Fruit fly (Drosophila melanogaster) whole organism, embryonic: Measurements from ENCODE around the gene NT1.

Experiments used
- Atf6 ChIP-seq: fragments of 200-800 bp; sonication (Bioruptor generic); IDR thresholded peaks from 2 replicates; pipeline ENCODE4 v1.3.6; 2022; ENCODE audit warnings: missing biosample characterization, missing genetic modification characterization
- BEAF-32 ChIP-seq: fragments of 200-800 bp; sonication (Bioruptor generic); optimal IDR thresholded peaks from 3 replicates; lab custom pipeline; 2017; ENCODE audit warnings: missing biosample characterization, missing genetic modification characterization, mild to moderate bottlenecking, moderate library complexity, missing genetic modification reagents
- CG10565 ChIP-seq: fragments of 200-800 bp; sonication (Bioruptor generic); optimal IDR thresholded peaks from 3 replicates; lab custom pipeline; 2016; ENCODE audit warnings: missing biosample characterization, mild to moderate bottlenecking, missing genetic modification characterization
- CG10654 ChIP-seq: fragments of 200-800 bp; sonication (Bioruptor generic); optimal IDR thresholded peaks from 2 replicates; lab custom pipeline; 2016; ENCODE audit warnings: missing biosample characterization, missing genetic modification characterization
- CG10959 ChIP-seq: fragments of 200-800 bp; sonication (Bioruptor generic); IDR thresholded peaks from 2 replicates; pipeline ENCODE4 v1.3.6; 2022; ENCODE audit warnings: missing biosample characterization, missing genetic modification characterization
- CG11456 ChIP-seq: fragments of 200-800 bp; sonication (Bioruptor generic); IDR thresholded peaks from 3 replicates; pipeline ENCODE4 v1.3.6; 2022; ENCODE audit warnings: missing biosample characterization, missing genetic modification characterization
- CG11695 ChIP-seq: fragments of 200-800 bp; sonication (Bioruptor generic); IDR thresholded peaks from 3 replicates; pipeline ENCODE4 v1.3.6; 2022; ENCODE audit warnings: missing biosample characterization, missing genetic modification characterization
- CG12104 ChIP-seq: fragments of 200-800 bp; sonication (Bioruptor generic); optimal IDR thresholded peaks from 3 replicates; lab custom pipeline; 2016; ENCODE audit warnings: missing biosample characterization, missing genetic modification characterization
- CG12769 ChIP-seq: fragments of 200-800 bp; sonication (Bioruptor generic); optimal IDR thresholded peaks from 2 replicates; lab custom pipeline; 2019; ENCODE audit warnings: missing biosample characterization, mild to moderate bottlenecking, missing genetic modification characterization, moderate library complexity
- CG14710 ChIP-seq: fragments of 200-800 bp; sonication (Bioruptor generic); optimal IDR thresholded peaks from 3 replicates; lab custom pipeline; 2019; ENCODE audit warnings: missing biosample characterization, mild to moderate bottlenecking, missing genetic modification characterization, moderate library complexity
- CG15479 ChIP-seq: fragments of 200-800 bp; sonication (Bioruptor generic); optimal IDR thresholded peaks from 3 replicates; lab custom pipeline; 2019; ENCODE audit warnings: missing biosample characterization, mild to moderate bottlenecking, missing genetic modification characterization, moderate library complexity
- CG17912 ChIP-seq: fragments of 200-800 bp; sonication (Bioruptor generic); optimal IDR thresholded peaks from 2 replicates; lab custom pipeline; 2018; ENCODE audit warnings: missing biosample characterization, mild to moderate bottlenecking, missing genetic modification characterization
- CG2712 ChIP-seq: fragments of 200-800 bp; optimal IDR thresholded peaks from 3 replicates; lab custom pipeline; 2019; ENCODE audit warnings: missing biosample characterization, mild to moderate bottlenecking, missing genetic modification characterization, moderate library complexity
- CG3065 ChIP-seq: fragments of 200-800 bp; sonication (Bioruptor generic); optimal IDR thresholded peaks from 2 replicates; lab custom pipeline; 2016; ENCODE audit warnings: missing biosample characterization, missing genetic modification characterization
- CG31224 ChIP-seq: fragments of 200-800 bp; sonication (Bioruptor generic); IDR thresholded peaks from 2 replicates; pipeline ENCODE4 v1.3.6; 2022; ENCODE audit warnings: missing biosample characterization, missing genetic modification characterization
- CG34422 ChIP-seq: fragments of 200-800 bp; sonication (Bioruptor generic); IDR thresholded peaks from 3 replicates; pipeline ENCODE4 v1.3.6; 2022; ENCODE audit warnings: missing biosample characterization, missing genetic modification characterization
- CG4360 ChIP-seq: fragments of 200-800 bp; sonication (Bioruptor generic); IDR thresholded peaks from 2 replicates; pipeline ENCODE4 v1.3.6; 2022; ENCODE audit warnings: missing biosample characterization, missing genetic modification characterization
- CG4404 ChIP-seq: fragments of 200-800 bp; sonication (Bioruptor generic); IDR thresholded peaks from 2 replicates; pipeline ENCODE4 v1.3.6; 2022; ENCODE audit warnings: missing biosample characterization, missing genetic modification characterization
- CG6813 ChIP-seq: fragments of 200-800 bp; sonication (Bioruptor generic); optimal IDR thresholded peaks from 2 replicates; lab custom pipeline; 2017; ENCODE audit warnings: missing biosample characterization, missing genetic modification characterization, mild to moderate bottlenecking, moderate library complexity, missing genetic modification reagents
- CG6854 ChIP-seq: fragments of 200-800 bp; sonication (Bioruptor generic); optimal IDR thresholded peaks from 3 replicates; lab custom pipeline; 2017; ENCODE audit warnings: missing biosample characterization, mild to moderate bottlenecking, missing genetic modification characterization
- CG7357 ChIP-seq: fragments of 200-800 bp; sonication (Bioruptor generic); IDR thresholded peaks from 3 replicates; pipeline ENCODE4 v1.3.6; 2022; ENCODE audit warnings: missing biosample characterization, missing genetic modification characterization
- CG7372 ChIP-seq: fragments of 200-800 bp; sonication (Bioruptor generic); IDR thresholded peaks from 2 replicates; pipeline ENCODE4 v1.3.6; 2022; ENCODE audit warnings: missing biosample characterization, missing genetic modification characterization
- CG7928 ChIP-seq: fragments of 200-800 bp; sonication (Bioruptor generic); optimal IDR thresholded peaks from 2 replicates; lab custom pipeline; 2017; ENCODE audit warnings: missing biosample characterization, mild to moderate bottlenecking, missing genetic modification characterization
- CG9727 ChIP-seq: fragments of 200-800 bp; sonication (Bioruptor generic); optimal IDR thresholded peaks from 3 replicates; lab custom pipeline; 2017; ENCODE audit warnings: missing biosample characterization, mild to moderate bottlenecking, missing genetic modification characterization
- CrebB ChIP-seq: fragments of 200-800 bp; sonication (Bioruptor generic); optimal IDR thresholded peaks from 3 replicates; lab custom pipeline; 2018; ENCODE audit warnings: missing biosample characterization, mild to moderate bottlenecking, missing genetic modification characterization
- D ChIP-seq, 2 experiments: fragments of 200-800 bp in 1 of 2; fragments of >200 bp in 1 of 2; sonication (Bioruptor generic) in 1 of 2; optimal IDR thresholded peaks; 2 replicates in 1 of 2; 3 replicates in 1 of 2; lab custom pipeline; 2017; ENCODE audit warnings: mild to moderate bottlenecking in 1 of 2, missing biosample characterization in 1 of 2, missing genetic modification characterization in 1 of 2, missing genetic modification reagents in 1 of 2
- Elba2 ChIP-seq: fragments of 200-800 bp; sonication (Bioruptor generic); optimal IDR thresholded peaks from 3 replicates; lab custom pipeline; 2016; ENCODE audit warnings: missing biosample characterization, missing genetic modification characterization
- Fer2 ChIP-seq: fragments of 200-800 bp; sonication (Bioruptor generic); optimal IDR thresholded peaks from 2 replicates; lab custom pipeline; 2018; ENCODE audit warnings: missing biosample characterization, mild to moderate bottlenecking, missing genetic modification characterization, moderate library complexity
- Hmr ChIP-seq: fragments of 200-800 bp; sonication (Bioruptor generic); optimal IDR thresholded peaks from 3 replicates; lab custom pipeline; 2017; ENCODE audit warnings: mild to moderate bottlenecking, missing biosample characterization, missing genetic modification reagents, missing genetic modification characterization
- Hr39 ChIP-seq: fragments of >200 bp; optimal IDR thresholded peaks from 2 replicates; lab custom pipeline; 2017
- Myb ChIP-seq: fragments of 200-800 bp; sonication (Bioruptor generic); optimal IDR thresholded peaks from 2 replicates; lab custom pipeline; 2016; ENCODE audit warnings: missing biosample characterization, missing genetic modification characterization
- Poxn ChIP-seq: fragments of 200-800 bp; sonication (Bioruptor generic); IDR thresholded peaks from 2 replicates; pipeline ENCODE4 v1.3.6; 2022; ENCODE audit warnings: missing biosample characterization, missing genetic modification characterization
- Rfx ChIP-seq: fragments of 200-800 bp; sonication (Bioruptor generic); IDR thresholded peaks from 2 replicates; pipeline ENCODE4 v1.3.6; 2022; ENCODE audit warnings: missing biosample characterization, missing genetic modification characterization
- ara ChIP-seq: fragments of 200-800 bp; sonication (Bioruptor generic); IDR thresholded peaks from 2 replicates; pipeline ENCODE4 v1.3.6; 2022; ENCODE audit warnings: missing biosample characterization, missing genetic modification characterization
- bsh ChIP-seq, 2 experiments: fragments of 200-800 bp; sonication (Bioruptor generic); optimal IDR thresholded peaks; 2 replicates each; lab custom pipeline; 2017 to 2018; ENCODE audit warnings: mild to moderate bottlenecking in 2 of 2, missing biosample characterization in 2 of 2, missing genetic modification characterization in 2 of 2, moderate library complexity in 1 of 2
- caup ChIP-seq: fragments of 200-800 bp; sonication (Bioruptor generic); optimal IDR thresholded peaks from 3 replicates; lab custom pipeline; 2017; ENCODE audit warnings: missing biosample characterization, mild to moderate bottlenecking, missing genetic modification characterization, moderate library complexity; ENCODE audit not compliant: severe bottlenecking
- ci ChIP-seq: fragments of 200-800 bp; sonication (Bioruptor generic); IDR thresholded peaks from 3 replicates; pipeline ENCODE4 v1.3.6; 2022; ENCODE audit warnings: missing biosample characterization, missing genetic modification characterization
- disco-r ChIP-seq: fragments of 200-800 bp; sonication (Bioruptor generic); optimal IDR thresholded peaks from 2 replicates; lab custom pipeline; 2016; ENCODE audit warnings: missing biosample characterization, missing genetic modification characterization
- fru ChIP-seq: fragments of >200 bp; optimal IDR thresholded peaks from 2 replicates; lab custom pipeline; 2017
- hbn ChIP-seq: fragments of 200-800 bp; sonication (Bioruptor generic); IDR thresholded peaks from 2 replicates; pipeline ENCODE4 v1.3.6; 2022; ENCODE audit warnings: missing biosample characterization, missing genetic modification characterization; ENCODE audit not compliant: partially characterized antibody
- maf-S ChIP-seq: fragments of 200-800 bp; sonication (Bioruptor generic); optimal IDR thresholded peaks from 2 replicates; lab custom pipeline; 2016; ENCODE audit warnings: missing biosample characterization, missing genetic modification characterization
- oc ChIP-seq: fragments of 200-800 bp; sonication (Bioruptor generic); optimal IDR thresholded peaks from 2 replicates; lab custom pipeline; 2018; ENCODE audit warnings: missing biosample characterization, mild to moderate bottlenecking, missing genetic modification characterization, moderate library complexity
- onecut ChIP-seq: fragments of 200-800 bp; sonication (Bioruptor generic); IDR thresholded peaks from 2 replicates; pipeline ENCODE4 v1.3.6; 2022; ENCODE audit warnings: missing biosample characterization, missing genetic modification characterization
- p53 ChIP-seq: fragments of 200-800 bp; sonication (Bioruptor generic); optimal IDR thresholded peaks from 2 replicates; lab custom pipeline; 2016; ENCODE audit warnings: missing biosample characterization, missing genetic modification characterization
- pzg ChIP-seq: fragments of 200-800 bp; sonication (Bioruptor generic); optimal IDR thresholded peaks from 3 replicates; lab custom pipeline; 2018; ENCODE audit warnings: missing biosample characterization, mild to moderate bottlenecking, missing genetic modification characterization, moderate library complexity
- seq ChIP-seq: fragments of 200-800 bp; sonication (Bioruptor generic); IDR thresholded peaks from 2 replicates; pipeline ENCODE4 v1.3.6; 2022; ENCODE audit warnings: missing biosample characterization, missing genetic modification characterization
- stwl ChIP-seq: fragments of 200-800 bp; sonication (Bioruptor generic); optimal IDR thresholded peaks from 3 replicates; lab custom pipeline; 2018; ENCODE audit warnings: missing biosample characterization, mild to moderate bottlenecking, missing genetic modification characterization, moderate library complexity
- vvl ChIP-seq: fragments of 200-800 bp; sonication (Bioruptor generic); IDR thresholded peaks from 2 replicates; pipeline ENCODE4 v1.3.6; 2022; ENCODE audit warnings: missing biosample characterization, missing genetic modification characterization
- zen2 ChIP-seq: fragments of 200-800 bp; sonication (Bioruptor generic); IDR thresholded peaks from 3 replicates; pipeline ENCODE4 v1.3.6; 2022; ENCODE audit warnings: missing biosample characterization, missing genetic modification characterization; ENCODE audit not compliant: partially characterized antibody
- zfh2 ChIP-seq: fragments of 200-800 bp; sonication (Bioruptor generic); optimal IDR thresholded peaks from 2 replicates; lab custom pipeline; 2016; ENCODE audit warnings: missing biosample characterization, missing genetic modification characterization

The NT1 gene

dm6 chr3L:4474946-4475470 lies 33.2 kb downstream of the NT1 start (continued):
- TF ChIP-seq pzg (GFP tag; lab: Kevin White, UChicago) (no peak), disco-r (GFP tag; lab: Kevin White, UChicago) (peak; percentile 72), Poxn (GFP tag; lab: Robert Waterston, UW) (no peak), CG10654 (GFP tag; lab: Kevin White, UChicago) (peak; percentile 74), CG10565 (GFP tag; lab: Kevin White, UChicago) (no peak), seq (peak; percentile 75), stwl (tag; lab: Kevin White, UChicago) (peak; percentile 27), CG7928 (GFP tag; lab: Kevin White, UChicago) (peak; percentile 60), CG6854 (GFP tag; lab: Kevin White, UChicago) (peak; percentile 95), CG17912 (GFP tag; lab: Kevin White, UChicago) (peak; percentile 98), maf-S (no peak), onecut (GFP tag; lab: Robert Waterston, UW) (peak; percentile 79), CG9727 (GFP tag; lab: Kevin White, UChicago) (peak; percentile 68), CG7357 (GFP tag; lab: Robert Waterston, UW) (no peak), Myb (GFP tag; lab: Kevin White, UChicago) (no peak), CrebB (tag; lab: Kevin White, UChicago) (peak; percentile 95), fru (lab: Kevin White, UChicago) (no peak), CG4360 (GFP tag; lab: Robert Waterston, UW) (no peak), D (optimal IDR thresholded peaks at IDR 0.05; lab: Kevin White, UChicago) (no peak), D (GFP tag; optimal IDR thresholded peaks at IDR 0.05; lab: Kevin White, UChicago) (peak; percentile 73), CG10959 (GFP tag; lab: Robert Waterston, UW) (no peak), CG3065 (GFP tag; lab: Kevin White, UChicago) (peak; percentile 39), Hmr (GFP tag; lab: Kevin White, UChicago) (peak; percentile 90), Atf6 (peak; percentile 71), BEAF-32 (no peak), CG7372 (no peak; the same call in 1 of the 2 replicates), CG6813 (GFP tag; lab: Kevin White, UChicago) (peak; percentile 95), Hr39 (lab: Kevin White, UChicago) (no peak), caup (GFP tag; lab: Kevin White, UChicago) (peak; percentile 97), CG15479 (no peak), CG34422 (GFP tag; lab: Robert Waterston, UW) (peak; percentile 46; the same call in 1 of the 3 replicates), ara (GFP tag; lab: Robert Waterston, UW) (0 out of 2 replicates have a peak, but pooled peaks have one; percentile 54), vvl (GFP tag; lab: Robert Waterston, UW) (peak; percentile 89), zen2 (GFP tag; lab: Robert Waterston, UW) (no peak), zfh2 (GFP tag; lab: Kevin White, UChicago) (no peak), CG2712 (tag; lab: Kevin White, UChicago) (no peak), p53 (GFP tag; lab: Kevin White, UChicago) (peak; percentile 32), CG31224 (GFP tag; lab: Robert Waterston, UW) (0 out of 2 replicates have a peak, but pooled peaks have one; percentile 34), CG4404 (no peak), oc (tag; lab: Kevin White, UChicago) (peak; percentile 70), CG12104 (GFP tag; lab: Kevin White, UChicago) (peak; percentile 74), ci (GFP tag; lab: Robert Waterston, UW) (peak; percentile 98), hbn (GFP tag; lab: Robert Waterston, UW) (no peak), Rfx (GFP tag; lab: Robert Waterston, UW) (peak; percentile 74), bsh (GFP tag; optimal IDR thresholded peaks at IDR 0.05; lab: Kevin White, UChicago) (peak in 1 of 2 experiments; percentile 82), CG12769 (peak; percentile 55), Fer2 (tag; lab: Kevin White, UChicago) (peak; percentile 73), Elba2 (no peak), CG14710 (tag; lab: Kevin White, UChicago) (no peak), CG11456 (peak; percentile 59; the same call in 1 of the 3 replicates), CG11695 (GFP tag; lab: Robert Waterston, UW) (0 out of 3 replicates have a peak, but pooled peaks have one; percentile 44)
